Worm (Caenorhabditis elegans) whole organism, L1 larva: ENCODE results near the gene EEED8.13.

ENCODE experiments used
- mef-2 ChIP-seq: fragments of 150-350 bp; optimal IDR thresholded peaks from 2 replicates; lab custom pipeline; 2014; ENCODE audit warnings: missing biosample characterization, missing genetic modification characterization
- ztf-11 ChIP-seq, 2 experiments: sonication (generic microtip); optimal IDR thresholded peaks; 2 replicates each; lab custom pipeline; 2016 to 2017; ENCODE audit warnings: missing genetic modification characterization in 2 of 2, missing biosample characterization in 1 of 2, missing compliant biosample characterization in 1 of 2

DNA sequence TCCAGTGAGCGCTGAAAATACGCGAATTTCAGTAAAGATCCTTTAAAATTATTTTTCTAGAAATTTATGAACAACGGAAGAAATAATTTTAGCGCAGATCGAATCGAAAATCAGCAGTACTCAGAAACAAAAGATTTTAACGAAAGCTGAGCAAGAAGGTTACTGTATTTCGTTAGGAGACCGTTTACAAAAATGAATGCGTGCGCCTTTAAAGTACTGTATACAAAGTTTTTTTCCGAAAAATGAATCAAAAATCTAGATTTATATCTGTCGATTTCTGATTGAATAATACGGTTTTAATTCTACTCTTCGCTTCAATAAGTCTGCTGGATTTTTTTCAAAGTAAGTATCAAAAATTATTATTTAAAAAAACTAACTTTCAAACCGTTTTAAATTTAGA, 1.7 kb upstream of the EEED8.13 start, which contains the start of the genes EEED8.14 and EEED8.3:
- TF ChIP-seq mef-2 (tag; lab: Kevin White, UChicago) (no peak), ztf-11 (tag; optimal IDR thresholded peaks at IDR 0.05; lab: Kevin White, UChicago) (no peak)
